Worm (Caenorhabditis elegans) whole organism, young adult: Measurements from ENCODE around the gene srh-40.

Experiments
- F33H1.4 ChIP-seq: fragments of 200-800 bp; sonication (Bioruptor generic); IDR thresholded peaks from 2 replicates; pipeline ENCODE4 v1.3.6; 2022; ENCODE audit warnings: missing genetic modification reagents, missing genetic modification characterization, missing compliant biosample characterization
- F37B4.10 ChIP-seq: fragments of 200-800 bp; sonication (Bioruptor generic); IDR thresholded peaks from 2 replicates; pipeline ENCODE4 v1.3.6; 2022; ENCODE audit warnings: missing genetic modification characterization, missing compliant biosample characterization
- F55B11.4 ChIP-seq: sonication (generic microtip); optimal IDR thresholded peaks from 2 replicates; lab custom pipeline; 2016; ENCODE audit warnings: missing compliant biosample characterization, missing genetic modification characterization, borderline replicate concordance; ENCODE audit not compliant: insufficient read depth
- F57A8.1 ChIP-seq: fragments of 200-800 bp; sonication (Bioruptor generic); optimal IDR thresholded peaks from 2 replicates; lab custom pipeline; 2018; ENCODE audit warnings: mild to moderate bottlenecking, missing genetic modification characterization, moderate library complexity, missing compliant biosample characterization
- K12H6.12 ChIP-seq: fragments of 200-800 bp; sonication (Bioruptor generic); optimal IDR thresholded peaks from 2 replicates; lab custom pipeline; 2018; ENCODE audit warnings: mild to moderate bottlenecking, missing genetic modification characterization, missing compliant biosample characterization
- Y79H2A.3 ChIP-seq: fragments of 200-800 bp; sonication (Bioruptor generic); conservative IDR thresholded peaks from 2 replicates; pipeline ENCODE4 v1.3.6; 2022; ENCODE audit warnings: missing genetic modification reagents, missing genetic modification characterization, missing compliant biosample characterization
- akir-1 ChIP-seq: fragments of 200-800 bp; sonication (Bioruptor generic); optimal IDR thresholded peaks from 2 replicates; lab custom pipeline; 2018; ENCODE audit warnings: mild to moderate bottlenecking, missing genetic modification characterization, moderate library complexity, missing compliant biosample characterization
- ama-1 ChIP-seq, 3 experiments: fragments of 150-350 bp in 1 of 3; sonication (generic microtip) in 2 of 3; optimal IDR thresholded peaks; 2 replicates each; lab custom pipeline; 2014 to 2018; ENCODE audit warnings: missing biosample characterization in 2 of 3, missing genetic modification characterization in 2 of 3, missing genetic modification reagents in 2 of 3
- ccch-3 ChIP-seq: fragments of 200-800 bp; sonication (Bioruptor generic); optimal IDR thresholded peaks from 2 replicates; lab custom pipeline; 2018; ENCODE audit warnings: mild to moderate bottlenecking, missing genetic modification characterization, missing compliant biosample characterization
- cebp-2 ChIP-seq: fragments of 200-800 bp; sonication (Bioruptor generic); IDR thresholded peaks from 2 replicates; pipeline ENCODE4 v1.3.6; 2022; ENCODE audit warnings: missing genetic modification characterization, missing compliant biosample characterization
- ceh-40 ChIP-seq: fragments of 200-800 bp; sonication (Bioruptor generic); IDR thresholded peaks from 2 replicates; pipeline ENCODE4 v1.3.6; 2022; ENCODE audit warnings: missing genetic modification characterization, missing compliant biosample characterization
- ceh-58 ChIP-seq: fragments of 200-800 bp; sonication (Bioruptor generic); IDR thresholded peaks from 2 replicates; pipeline ENCODE4 v1.3.6; 2022; ENCODE audit warnings: missing genetic modification characterization, missing compliant biosample characterization
- dpl-1 ChIP-seq: fragments of 150-350 bp; optimal IDR thresholded peaks from 2 replicates; lab custom pipeline; 2014; ENCODE audit warnings: missing biosample characterization, missing genetic modification reagents, missing genetic modification characterization
- efl-1 ChIP-seq: fragments of 150-350 bp; optimal IDR thresholded peaks from 2 replicates; lab custom pipeline; 2014; ENCODE audit warnings: missing biosample characterization, missing genetic modification reagents, missing genetic modification characterization
- egl-18 ChIP-seq: fragments of 200-800 bp; sonication (Bioruptor generic); IDR thresholded peaks from 2 replicates; pipeline ENCODE4 v1.3.6; 2022; ENCODE audit warnings: missing genetic modification reagents, missing genetic modification characterization, missing compliant biosample characterization
- fkh-3 ChIP-seq: sonication (generic microtip); optimal IDR thresholded peaks from 2 replicates; lab custom pipeline; 2016; ENCODE audit warnings: mild to moderate bottlenecking, missing genetic modification characterization, missing compliant biosample characterization
- hmg-1.2 ChIP-seq: fragments of 200-800 bp; sonication (Bioruptor generic); IDR thresholded peaks from 2 replicates; pipeline ENCODE4 v1.3.6; 2022; ENCODE audit warnings: missing genetic modification reagents, missing genetic modification characterization, missing compliant biosample characterization
- hmg-20 ChIP-seq: fragments of 200-800 bp; sonication (Bioruptor generic); IDR thresholded peaks from 2 replicates; pipeline ENCODE4 v1.3.6; 2022; ENCODE audit warnings: missing genetic modification reagents, missing genetic modification characterization, missing compliant biosample characterization
- hsf-1 ChIP-seq: fragments of 200-800 bp; sonication (Bioruptor generic); IDR thresholded peaks from 2 replicates; pipeline ENCODE4 v1.3.6; 2022; ENCODE audit warnings: missing genetic modification reagents, missing genetic modification characterization, missing compliant biosample characterization
- let-607 ChIP-seq, 2 experiments: fragments of 200-800 bp in 1 of 2; sonication (Bioruptor generic) in 1 of 2; sonication (generic microtip) in 1 of 2; optimal IDR thresholded peaks; 2 replicates each; lab custom pipeline; 2016 to 2018; ENCODE audit warnings: mild to moderate bottlenecking in 2 of 2, missing compliant biosample characterization in 2 of 2, missing genetic modification characterization in 2 of 2, moderate library complexity in 2 of 2, missing genotype in 1 of 2
- lin-35 ChIP-seq, 3 experiments: fragments of 150-350 bp in 2 of 3; sonication (generic microtip) in 1 of 3; optimal IDR thresholded peaks; 2 replicates each; lab custom pipeline; 2014 to 2018; ENCODE audit warnings: missing biosample characterization in 3 of 3, missing genetic modification characterization in 3 of 3, missing genetic modification reagents in 3 of 3
- lin-40 ChIP-seq: sonication (generic microtip); optimal IDR thresholded peaks from 2 replicates; lab custom pipeline; 2016; ENCODE audit warnings: missing genetic modification characterization, mild to moderate bottlenecking, missing compliant biosample characterization, missing genotype, missing genetic modification reagents
- lin-54 ChIP-seq: fragments of 200-800 bp; sonication (Bioruptor generic); optimal IDR thresholded peaks from 2 replicates; lab custom pipeline; 2018; ENCODE audit warnings: mild to moderate bottlenecking, missing genetic modification characterization, missing compliant biosample characterization
- madf-10 ChIP-seq: sonication (generic microtip); optimal IDR thresholded peaks from 2 replicates; lab custom pipeline; 2016; ENCODE audit warnings: mild to moderate bottlenecking, missing genetic modification characterization, missing compliant biosample characterization
- madf-3 ChIP-seq: fragments of 200-800 bp; sonication (Bioruptor generic); IDR thresholded peaks from 2 replicates; pipeline ENCODE4 v1.3.6; 2022; ENCODE audit warnings: missing genetic modification reagents, missing genetic modification characterization, missing compliant biosample characterization
- madf-8 ChIP-seq: fragments of 200-800 bp; sonication (Bioruptor generic); conservative IDR thresholded peaks from 2 replicates; pipeline ENCODE4 v1.3.6; 2022; ENCODE audit warnings: missing genetic modification reagents, missing genetic modification characterization, missing compliant biosample characterization
- mcd-1 ChIP-seq: fragments of 200-800 bp; sonication (Bioruptor generic); IDR thresholded peaks from 2 replicates; pipeline ENCODE4 v1.3.6; 2022; ENCODE audit warnings: missing genetic modification reagents, missing genetic modification characterization, missing compliant biosample characterization
- nhr-120 ChIP-seq: fragments of 200-800 bp; sonication (Bioruptor generic); IDR thresholded peaks from 2 replicates; pipeline ENCODE4 v1.3.6; 2022; ENCODE audit warnings: missing genetic modification characterization, missing compliant biosample characterization
- nhr-179 ChIP-seq: sonication (generic microtip); optimal IDR thresholded peaks from 2 replicates; lab custom pipeline; 2016; ENCODE audit warnings: mild to moderate bottlenecking, missing genetic modification characterization, missing compliant biosample characterization
- nhr-27 ChIP-seq: fragments of 200-800 bp; sonication (Bioruptor generic); optimal IDR thresholded peaks from 2 replicates; lab custom pipeline; 2018; ENCODE audit warnings: mild to moderate bottlenecking, missing genetic modification characterization, moderate library complexity, missing compliant biosample characterization
- nhr-80 ChIP-seq: sonication (generic microtip); optimal IDR thresholded peaks from 2 replicates; lab custom pipeline; 2016; ENCODE audit warnings: missing genetic modification characterization, missing compliant biosample characterization
- pbrm-1 ChIP-seq: fragments of 200-800 bp; sonication (Bioruptor generic); IDR thresholded peaks from 2 replicates; pipeline ENCODE4 v1.3.6; 2022; ENCODE audit warnings: missing genetic modification reagents, missing genetic modification characterization, missing compliant biosample characterization
- repo-1 ChIP-seq: sonication (generic microtip); optimal IDR thresholded peaks from 2 replicates; lab custom pipeline; 2017; ENCODE audit warnings: mild to moderate bottlenecking, missing genetic modification characterization, missing compliant biosample characterization
- rpc-1 ChIP-seq, 2 experiments: fragments of 150-350 bp in 1 of 2; sonication (generic microtip) in 1 of 2; optimal IDR thresholded peaks; 2 replicates each; lab custom pipeline; 2014 to 2018; ENCODE audit warnings: missing biosample characterization in 1 of 2, missing genetic modification characterization in 1 of 2, missing genetic modification reagents in 1 of 2, missing genotype in 1 of 2
- tbp1 ChIP-seq: fragments of 200-800 bp; sonication (Bioruptor generic); optimal IDR thresholded peaks from 2 replicates; lab custom pipeline; 2018; ENCODE audit warnings: mild to moderate bottlenecking, missing genetic modification characterization, missing compliant biosample characterization
- ztf-6 ChIP-seq: fragments of 200-800 bp; sonication (Bioruptor generic); IDR thresholded peaks from 2 replicates; pipeline ENCODE4 v1.3.6; 2022; ENCODE audit warnings: missing genetic modification reagents, missing genetic modification characterization, missing compliant biosample characterization

srh-40 gene

ce11 chrIII:6608101-6608672 is 2.4 kb upstream of the srh-40 start, which contains the start of the genes mdh-2 and F20H11.4 (continued):
- no peak for TF ChIP-seq F55B11.4 (tag; lab: Kevin White, UChicago)
- TF ChIP-seq ztf-6 = no peak
- no peak for TF ChIP-seq Y79H2A.3
- TF ChIP-seq nhr-120 (GFP tag; lab: Robert Waterston, UW) = no peak
- no peak for TF ChIP-seq nhr-27 (tag; lab: Kevin White, UChicago)
- TF ChIP-seq repo-1 (tag; lab: Kevin White, UChicago) = no peak
- TF ChIP-seq ceh-40 (GFP tag; lab: Robert Waterston, UW) = no peak
- TF ChIP-seq madf-8 (GFP tag; lab: Robert Waterston, UW) = peak; percentile 12; the same call in 1 of the 2 replicates
- TF ChIP-seq hmg-20 = no peak
- TF ChIP-seq akir-1 (GFP tag; lab: Kevin White, UChicago) = no peak
- TF ChIP-seq nhr-179 (tag; lab: Kevin White, UChicago) = no peak

ce11 chrIII:6612282-6612681 is 1.7 kb downstream of the srh-40 start, which contains the start of gene ctsa-4.2:
TSS of gene ctsa-4.2 (plus strand) at chrIII:6612528.
- no peak for TF ChIP-seq egl-18
- peak; percentile 70 for TF ChIP-seq nhr-80 (tag; lab: Kevin White, UChicago)
- TF ChIP-seq, all 124 proteins: peak for 1

- peak; percentile 92 for TF ChIP-seq mcd-1 (GFP tag; lab: Robert Waterston, UW)
- TF ChIP-seq pbrm-1 (GFP tag; lab: Robert Waterston, UW) = no peak
- TF ChIP-seq lin-35 (GFP tag; optimal IDR thresholded peaks at IDR 0.05; lab: Kevin White, UChicago) = peak in 2 of 3 experiments; percentile 54 to 87
- 0 out of 2 replicates have a peak, but pooled peaks have one; percentile 23 for TF ChIP-seq F33H1.4 (GFP tag; lab: Robert Waterston, UW)
- peak; percentile 65 for TF ChIP-seq efl-1
- peak; percentile 74 for TF ChIP-seq dpl-1 (GFP tag; lab: Kevin White, UChicago)
- TF ChIP-seq lin-54 (GFP tag; lab: Kevin White, UChicago) = peak; percentile 91
- TF ChIP-seq F57A8.1 (GFP tag; lab: Kevin White, UChicago) = no peak
Measured at ce11 chrIII:6615064-6615463, 4.4 kb downstream of the srh-40 start, which contains the start of gene cmtr-2. TSS of gene cmtr-2 (plus strand) at chrIII:6615414.

ce11 chrIII:6619952-6620351 is 9.3 kb downstream of the srh-40 start, which contains the start of gene C13B9.2:
TSS of gene C13B9.2 (plus strand) at chrIII:6620252.
- TF ChIP-seq cebp-2 (GFP tag; lab: Robert Waterston, UW) = no peak
- TF ChIP-seq madf-3 (GFP tag; lab: Robert Waterston, UW) = no peak
- TF ChIP-seq hsf-1 (GFP tag; lab: Robert Waterston, UW) = no peak
- TF ChIP-seq lin-40 (tag; lab: Kevin White, UChicago) = no peak
- no peak for TF ChIP-seq ccch-3 (GFP tag; lab: Kevin White, UChicago)
- TF ChIP-seq hmg-1.2 (GFP tag; lab: Robert Waterston, UW) = no peak
- no peak for TF ChIP-seq fkh-3 (tag; lab: Kevin White, UChicago)
- no peak for TF ChIP-seq madf-10 (tag; lab: Kevin White, UChicago)
- TF ChIP-seq, all 124 proteins: peak for 0

ce11 chrIII:6624872-6625271 is 14.2 kb downstream of the srh-40 start, which contains the start of gene copd-1:
TSS of gene copd-1 (minus strand) at chrIII:6624972.
- TF ChIP-seq tbp1 (GFP tag; lab: Kevin White, UChicago) (no peak), ceh-58 (GFP tag; lab: Robert Waterston, UW) (no peak), F37B4.10 (GFP tag; lab: Robert Waterston, UW) (no peak), let-607 (tag; optimal IDR thresholded peaks at IDR 0.05; lab: Kevin White, UChicago) (no peak), rpc-1 (optimal IDR thresholded peaks at IDR 0.05; lab: Kevin White, UChicago) (no peak), rpc-1 (tag; optimal IDR thresholded peaks at IDR 0.05; lab: Kevin White, UChicago) (no peak), ama-1 (optimal IDR thresholded peaks at IDR 0.05; lab: Kevin White, UChicago) (no peak), ama-1 (GFP tag; optimal IDR thresholded peaks at IDR 0.05; lab: Kevin White, UChicago) (no peak), Y79H2A.3 (no peak), K12H6.12 (tag; lab: Kevin White, UChicago) (no peak), dpl-1 (GFP tag; lab: Kevin White, UChicago) (no peak)
